Fruit fly (Drosophila melanogaster) whole organism, embryonic: ENCODE measurements around the gene CG10470.
A peak's percentile ranks its signal among the peaks of the same experiment; 100 is the strongest.

Experiments
- Aef1 ChIP-seq: fragments of 200-800 bp; sonication (Bioruptor generic); IDR thresholded peaks from 3 replicates; pipeline ENCODE4 v1.3.6; 2022; ENCODE audit warnings: missing biosample characterization, missing genetic modification characterization
- BtbVII ChIP-seq: fragments of 200-800 bp; sonication (Bioruptor generic); optimal IDR thresholded peaks from 3 replicates; lab custom pipeline; 2017; ENCODE audit warnings: missing biosample characterization, mild to moderate bottlenecking, missing genetic modification characterization
- CG10209 ChIP-seq: fragments of 200-800 bp; sonication (Bioruptor generic); optimal IDR thresholded peaks from 3 replicates; lab custom pipeline; 2017; ENCODE audit warnings: missing biosample characterization, mild to moderate bottlenecking, missing genetic modification characterization, missing genetic modification reagents
- CG11398 ChIP-seq: fragments of 200-800 bp; sonication (Bioruptor generic); optimal IDR thresholded peaks from 2 replicates; lab custom pipeline; 2016; ENCODE audit warnings: missing biosample characterization, missing genetic modification characterization
- CG11504 ChIP-seq: fragments of 200-800 bp; sonication (Bioruptor generic); optimal IDR thresholded peaks from 3 replicates; lab custom pipeline; 2019; ENCODE audit warnings: missing biosample characterization, mild to moderate bottlenecking, missing genetic modification characterization, moderate library complexity
- CG11696 ChIP-seq: fragments of 200-800 bp; sonication (Bioruptor generic); IDR thresholded peaks from 2 replicates; pipeline ENCODE4 v1.3.6; 2022; ENCODE audit warnings: missing biosample characterization, missing genetic modification characterization
- CG12071 ChIP-seq: fragments of 200-800 bp; sonication (Bioruptor generic); optimal IDR thresholded peaks from 3 replicates; lab custom pipeline; 2018; ENCODE audit warnings: missing biosample characterization, mild to moderate bottlenecking, missing genetic modification characterization
- CG13123 ChIP-seq: fragments of 200-800 bp; sonication (Bioruptor generic); optimal IDR thresholded peaks from 2 replicates; lab custom pipeline; 2016; ENCODE audit warnings: missing biosample characterization, missing genetic modification characterization
- CG13894 ChIP-seq: fragments of 200-800 bp; sonication (Bioruptor generic); optimal IDR thresholded peaks from 3 replicates; lab custom pipeline; 2018; ENCODE audit warnings: missing biosample characterization, mild to moderate bottlenecking, missing genetic modification characterization, moderate library complexity
- CG15601 ChIP-seq: fragments of 200-800 bp; sonication (Bioruptor generic); optimal IDR thresholded peaks from 3 replicates; lab custom pipeline; 2019; ENCODE audit warnings: missing biosample characterization, mild to moderate bottlenecking, missing genetic modification characterization, moderate library complexity
- CG16863 ChIP-seq: fragments of 200-800 bp; sonication (Bioruptor generic); optimal IDR thresholded peaks from 3 replicates; lab custom pipeline; 2016; ENCODE audit warnings: missing biosample characterization, missing genetic modification characterization
- CG17328 ChIP-seq: fragments of 200-800 bp; sonication (Bioruptor generic); IDR thresholded peaks from 2 replicates; pipeline ENCODE4 v1.3.6; 2022; ENCODE audit warnings: missing biosample characterization, missing genetic modification characterization
- CG18011 ChIP-seq: fragments of 200-800 bp; sonication (Bioruptor generic); optimal IDR thresholded peaks from 2 replicates; lab custom pipeline; 2017; ENCODE audit warnings: missing biosample characterization, missing genetic modification characterization, mild to moderate bottlenecking, moderate library complexity, missing genotype
- CG2202 ChIP-seq: fragments of 200-800 bp; sonication (Bioruptor generic); optimal IDR thresholded peaks from 2 replicates; lab custom pipeline; 2018; ENCODE audit warnings: missing biosample characterization, mild to moderate bottlenecking, missing genetic modification characterization
- CG2875 ChIP-seq: fragments of 200-800 bp; sonication (Bioruptor generic); optimal IDR thresholded peaks from 2 replicates; lab custom pipeline; 2017; ENCODE audit warnings: missing biosample characterization, mild to moderate bottlenecking, missing genetic modification characterization, missing genetic modification reagents
- CG31441 ChIP-seq: fragments of 200-800 bp; sonication (Bioruptor generic); IDR thresholded peaks from 2 replicates; pipeline ENCODE4 v1.3.6; 2022; ENCODE audit warnings: missing biosample characterization, missing genetic modification characterization
- CG34224 ChIP-seq: fragments of 200-800 bp; sonication (Bioruptor generic); IDR thresholded peaks from 3 replicates; pipeline ENCODE4 v1.3.6; 2022; ENCODE audit warnings: missing biosample characterization, missing genetic modification characterization; ENCODE audit not compliant: partially characterized antibody
- CG4424 ChIP-seq: fragments of 200-800 bp; sonication (Bioruptor generic); optimal IDR thresholded peaks from 3 replicates; lab custom pipeline; 2016; ENCODE audit warnings: missing biosample characterization, missing genetic modification characterization
- CG6689 ChIP-seq: fragments of 200-800 bp; sonication (Bioruptor generic); IDR thresholded peaks from 2 replicates; pipeline ENCODE4 v1.3.6; 2022; ENCODE audit warnings: missing biosample characterization, missing genetic modification characterization
- CG7786 ChIP-seq: fragments of 200-800 bp; sonication (Bioruptor generic); optimal IDR thresholded peaks from 2 replicates; lab custom pipeline; 2016; ENCODE audit warnings: missing biosample characterization, missing genetic modification characterization
- CG7987 ChIP-seq: fragments of 200-800 bp; sonication (Bioruptor generic); optimal IDR thresholded peaks from 2 replicates; lab custom pipeline; 2018; ENCODE audit warnings: missing biosample characterization, mild to moderate bottlenecking, missing genetic modification characterization, moderate library complexity
- CG8290 ChIP-seq, 3 experiments: fragments of 200-800 bp; sonication (Bioruptor generic); optimal IDR thresholded peaks; 2 replicates each; lab custom pipeline; 2016 to 2019; ENCODE audit warnings: missing biosample characterization in 3 of 3, missing genetic modification characterization in 3 of 3, mild to moderate bottlenecking in 2 of 3, moderate library complexity in 1 of 3
- CkIIα-i1 ChIP-seq: fragments of 200-800 bp; sonication (Bioruptor generic); IDR thresholded peaks from 2 replicates; pipeline ENCODE4 v1.3.6; 2022; ENCODE audit warnings: missing biosample characterization, missing genetic modification characterization
- Deaf1 ChIP-seq: fragments of 200-800 bp; optimal IDR thresholded peaks from 3 replicates; lab custom pipeline; 2019; ENCODE audit warnings: missing biosample characterization, mild to moderate bottlenecking, missing genetic modification characterization, moderate library complexity
- Ets97D ChIP-seq: fragments of 200-800 bp; sonication (Bioruptor generic); optimal IDR thresholded peaks from 3 replicates; lab custom pipeline; 2016; ENCODE audit warnings: missing biosample characterization, missing genetic modification characterization
- Hmr ChIP-seq: fragments of 200-800 bp; sonication (Bioruptor generic); optimal IDR thresholded peaks from 3 replicates; lab custom pipeline; 2017; ENCODE audit warnings: mild to moderate bottlenecking, missing biosample characterization, missing genetic modification reagents, missing genetic modification characterization
- Lpt ChIP-seq: fragments of >200 bp; optimal IDR thresholded peaks from 2 replicates; lab custom pipeline; 2018; ENCODE audit warnings: missing biosample characterization, missing genetic modification characterization
- Nf-YB ChIP-seq: fragments of 200-800 bp; sonication (Bioruptor generic); optimal IDR thresholded peaks from 3 replicates; lab custom pipeline; 2019; ENCODE audit warnings: missing biosample characterization, mild to moderate bottlenecking, missing genetic modification characterization, moderate library complexity
- Pdp1 ChIP-seq, 2 experiments: fragments of 200-800 bp; sonication (Bioruptor generic); optimal IDR thresholded peaks; 3 replicates each; lab custom pipeline; 2016; ENCODE audit warnings: missing biosample characterization in 2 of 2, missing genetic modification characterization in 2 of 2, mild to moderate bottlenecking in 1 of 2, moderate library complexity in 1 of 2
- Poxn ChIP-seq: fragments of 200-800 bp; sonication (Bioruptor generic); IDR thresholded peaks from 2 replicates; pipeline ENCODE4 v1.3.6; 2022; ENCODE audit warnings: missing biosample characterization, missing genetic modification characterization
- Spps ChIP-seq: fragments of 200-800 bp; sonication (Bioruptor generic); optimal IDR thresholded peaks from 2 replicates; lab custom pipeline; 2018; ENCODE audit warnings: missing biosample characterization, mild to moderate bottlenecking, missing genetic modification characterization
- Ssrp ChIP-seq: fragments of 200-800 bp; sonication (Bioruptor generic); optimal IDR thresholded peaks from 2 replicates; lab custom pipeline; 2018; ENCODE audit warnings: missing biosample characterization, mild to moderate bottlenecking, missing genetic modification characterization, moderate library complexity
- al ChIP-seq: fragments of 200-800 bp; sonication (Bioruptor generic); IDR thresholded peaks from 2 replicates; pipeline ENCODE4 v1.3.6; 2022; ENCODE audit warnings: missing biosample characterization, missing genetic modification characterization
- aop ChIP-seq: fragments of 200-800 bp; sonication (Bioruptor generic); IDR thresholded peaks from 2 replicates; pipeline ENCODE4 v1.3.6; 2022; ENCODE audit warnings: missing biosample characterization, missing genetic modification characterization
- ara ChIP-seq: fragments of 200-800 bp; sonication (Bioruptor generic); IDR thresholded peaks from 2 replicates; pipeline ENCODE4 v1.3.6; 2022; ENCODE audit warnings: missing biosample characterization, missing genetic modification characterization
- caup ChIP-seq: fragments of 200-800 bp; sonication (Bioruptor generic); optimal IDR thresholded peaks from 3 replicates; lab custom pipeline; 2017; ENCODE audit warnings: missing biosample characterization, mild to moderate bottlenecking, missing genetic modification characterization, moderate library complexity; ENCODE audit not compliant: severe bottlenecking
- chif ChIP-seq, 2 experiments: fragments of 200-800 bp; sonication (Bioruptor generic); optimal IDR thresholded peaks; 3 replicates each; lab custom pipeline; 2016; ENCODE audit warnings: missing biosample characterization in 2 of 2, missing genetic modification characterization in 2 of 2
- crc ChIP-seq: fragments of 200-800 bp; sonication (Bioruptor generic); optimal IDR thresholded peaks from 2 replicates; lab custom pipeline; 2016; ENCODE audit warnings: missing biosample characterization, missing genetic modification characterization
- danr ChIP-seq: fragments of 200-800 bp; sonication (Bioruptor generic); IDR thresholded peaks from 2 replicates; pipeline ENCODE4 v1.3.6; 2022; ENCODE audit warnings: missing biosample characterization, missing genetic modification characterization
- dimm ChIP-seq: fragments of 200-800 bp; sonication (Bioruptor generic); IDR thresholded peaks from 2 replicates; pipeline ENCODE4 v1.3.6; 2022; ENCODE audit warnings: missing biosample characterization, missing genetic modification characterization
- dpn ChIP-seq, 2 experiments: fragments of 200-800 bp; sonication (Bioruptor generic); optimal IDR thresholded peaks; 3 replicates each; lab custom pipeline; 2016; ENCODE audit warnings: missing biosample characterization in 2 of 2, missing genetic modification characterization in 2 of 2
- ems ChIP-seq: fragments of 200-800 bp; sonication (Bioruptor generic); optimal IDR thresholded peaks from 3 replicates; lab custom pipeline; 2016; ENCODE audit warnings: missing biosample characterization, missing genetic modification characterization
- esg ChIP-seq: fragments of 200-800 bp; sonication (Bioruptor generic); conservative IDR thresholded peaks from 2 replicates; pipeline ENCODE4 v1.3.6; 2022; ENCODE audit warnings: missing biosample characterization, missing genetic modification characterization
- gsb ChIP-seq: fragments of 200-800 bp; sonication (Bioruptor generic); IDR thresholded peaks from 2 replicates; pipeline ENCODE4 v1.3.6; 2022; ENCODE audit warnings: missing biosample characterization, missing genetic modification characterization
- mam ChIP-seq: fragments of 200-800 bp; sonication (Bioruptor generic); optimal IDR thresholded peaks from 3 replicates; lab custom pipeline; 2016; ENCODE audit warnings: missing biosample characterization, missing genetic modification characterization
- slou ChIP-seq: fragments of 200-800 bp; sonication (Bioruptor generic); optimal IDR thresholded peaks from 3 replicates; lab custom pipeline; 2016; ENCODE audit warnings: missing biosample characterization, missing genetic modification characterization
- tna ChIP-seq: fragments of 200-800 bp; sonication (Bioruptor generic); IDR thresholded peaks from 2 replicates; pipeline ENCODE4 v1.3.6; 2022; ENCODE audit warnings: missing biosample characterization, missing genetic modification characterization; ENCODE audit not compliant: partially characterized antibody
- tup ChIP-seq: fragments of 200-800 bp; sonication (Bioruptor generic); optimal IDR thresholded peaks from 2 replicates; lab custom pipeline; 2016; ENCODE audit warnings: missing biosample characterization, mild to moderate bottlenecking, missing genetic modification characterization, moderate library complexity
- yki ChIP-seq: fragments of >200 bp; optimal IDR thresholded peaks from 3 replicates; lab custom pipeline; 2018

Gene CG10470

dm6 chr2L:19051534-19052100 is 2.7 kb downstream of the CG10470 start, which contains the start of gene Rpn3 (continued):
- TF ChIP-seq CG6689 (GFP tag; lab: Robert Waterston, UW) (peak; percentile 91), dpn (GFP tag; optimal IDR thresholded peaks at IDR 0.05; lab: Kevin White, UChicago) (peak; percentile 77 to 90), Hmr (GFP tag; lab: Kevin White, UChicago) (peak; percentile 86), Ets97D (peak; percentile 77), CG10209 (GFP tag; lab: Kevin White, UChicago) (peak; percentile 85), Nf-YB (GFP tag; lab: Kevin White, UChicago) (peak; percentile 62), chif (GFP tag; optimal IDR thresholded peaks at IDR 0.05; lab: Kevin White, UChicago) (peak; percentile 75 to 85), tup (GFP tag; lab: Kevin White, UChicago) (peak; percentile 31), CG13123 (peak; percentile 68), CG16863 (GFP tag; lab: Kevin White, UChicago) (peak; percentile 79), CG12071 (no peak), tna (GFP tag; lab: Robert Waterston, UW) (peak; percentile 61), Spps (tag; lab: Kevin White, UChicago) (peak; percentile 75), CG11504 (peak; percentile 80), crc (peak; percentile 47), esg (GFP tag; lab: Robert Waterston, UW) (peak; percentile 84), al (peak; percentile 76), Lpt (GFP tag; lab: Kevin White, UChicago) (no peak), CG11696 (peak; percentile 74), Deaf1 (peak; percentile 61), yki (lab: Kevin White, UChicago) (no peak), Poxn (GFP tag; lab: Robert Waterston, UW) (peak; percentile 10; the same call in 1 of the 2 replicates), CG34224 (peak; percentile 66; the same call in 1 of the 3 replicates), dimm (GFP tag; lab: Robert Waterston, UW) (peak; percentile 49; the same call in 1 of the 2 replicates), CG13894 (peak; percentile 37), CG15601 (tag; lab: Kevin White, UChicago) (peak; percentile 51), CG7786 (GFP tag; lab: Kevin White, UChicago) (peak; percentile 83), BtbVII (GFP tag; lab: Kevin White, UChicago) (peak; percentile 38), CG17328 (GFP tag; lab: Robert Waterston, UW) (peak; percentile 91), CG2202 (peak; percentile 62), CG18011 (GFP tag; lab: Kevin White, UChicago) (peak; percentile 69), CG31441 (GFP tag; lab: Robert Waterston, UW) (peak; percentile 88), CG2875 (GFP tag; lab: Kevin White, UChicago) (peak; percentile 62), ara (GFP tag; lab: Robert Waterston, UW) (peak; percentile 86), caup (GFP tag; lab: Kevin White, UChicago) (peak; percentile 73), ems (GFP tag; lab: Kevin White, UChicago) (peak; percentile 80), CkIIα-i1 (GFP tag; lab: Robert Waterston, UW) (no peak), CG7987 (GFP tag; lab: Kevin White, UChicago) (peak; percentile 15), CG4424 (peak; percentile 90), aop (peak; percentile 49; the same call in 1 of the 2 replicates), slou (peak; percentile 68), Aef1 (peak; percentile 82), gsb (GFP tag; lab: Robert Waterston, UW) (peak; percentile 55; the same call in 1 of the 2 replicates), Pdp1 (GFP tag; optimal IDR thresholded peaks at IDR 0.05; lab: Kevin White, UChicago) (peak; percentile 76 to 88), CG11398 (GFP tag; lab: Kevin White, UChicago) (peak; percentile 51), danr (GFP tag; lab: Robert Waterston, UW) (peak; percentile 63), mam (GFP tag; lab: Kevin White, UChicago) (peak; percentile 83), Ssrp (tag; lab: Kevin White, UChicago) (peak; percentile 70), CG8290 (GFP tag; optimal IDR thresholded peaks at IDR 0.05; lab: Kevin White, UChicago) (peak; percentile 77), CG8290 (tag; optimal IDR thresholded peaks at IDR 0.05; lab: Kevin White, UChicago) (no peak)
